Fruit fly (Drosophila melanogaster) whole organism, embryonic: ENCODE results near the gene inaF-B.

Experiments
- ATbp ChIP-seq: fragments of 200-800 bp; sonication (Bioruptor generic); optimal IDR thresholded peaks from 2 replicates; lab custom pipeline; 2017; ENCODE audit warnings: missing biosample characterization, mild to moderate bottlenecking, missing genetic modification characterization, missing genetic modification reagents
- Atf-2 ChIP-seq: fragments of 200-800 bp; sonication (Bioruptor generic); optimal IDR thresholded peaks from 2 replicates; lab custom pipeline; 2016; ENCODE audit warnings: missing biosample characterization, missing genetic modification characterization
- B-H1 ChIP-seq: fragments of 200-800 bp; sonication (Bioruptor generic); IDR thresholded peaks from 3 replicates; pipeline ENCODE4 v1.3.6; 2022; ENCODE audit warnings: missing biosample characterization, missing genetic modification characterization
- CG10321 ChIP-seq: fragments of 200-800 bp; sonication (Bioruptor generic); IDR thresholded peaks from 2 replicates; pipeline ENCODE4 v1.3.6; 2022; ENCODE audit warnings: missing biosample characterization, missing genetic modification characterization
- CG10959 ChIP-seq: fragments of 200-800 bp; sonication (Bioruptor generic); IDR thresholded peaks from 2 replicates; pipeline ENCODE4 v1.3.6; 2022; ENCODE audit warnings: missing biosample characterization, missing genetic modification characterization
- CG11456 ChIP-seq: fragments of 200-800 bp; sonication (Bioruptor generic); IDR thresholded peaks from 3 replicates; pipeline ENCODE4 v1.3.6; 2022; ENCODE audit warnings: missing biosample characterization, missing genetic modification characterization
- CG12071 ChIP-seq: fragments of 200-800 bp; sonication (Bioruptor generic); optimal IDR thresholded peaks from 3 replicates; lab custom pipeline; 2018; ENCODE audit warnings: missing biosample characterization, mild to moderate bottlenecking, missing genetic modification characterization
- CG12744 ChIP-seq: fragments of 200-800 bp; sonication (Bioruptor generic); optimal IDR thresholded peaks from 2 replicates; lab custom pipeline; 2016; ENCODE audit warnings: missing biosample characterization, missing genetic modification characterization
- CG13287 ChIP-seq: fragments of 200-800 bp; sonication (Bioruptor generic); IDR thresholded peaks from 2 replicates; pipeline ENCODE4 v1.3.6; 2022; ENCODE audit warnings: missing biosample characterization, missing genetic modification characterization; ENCODE audit not compliant: partially characterized antibody
- CG13424 ChIP-seq: fragments of 200-800 bp; sonication (Bioruptor generic); optimal IDR thresholded peaks from 2 replicates; lab custom pipeline; 2019; ENCODE audit warnings: missing biosample characterization, mild to moderate bottlenecking, missing genetic modification characterization, moderate library complexity
- CG14667 ChIP-seq: fragments of 200-800 bp; sonication (Bioruptor generic); IDR thresholded peaks from 2 replicates; pipeline ENCODE4 v1.3.6; 2022; ENCODE audit warnings: missing biosample characterization, missing genetic modification characterization
- CG14965 ChIP-seq: fragments of 200-800 bp; sonication (Bioruptor generic); optimal IDR thresholded peaks from 2 replicates; lab custom pipeline; 2016; ENCODE audit warnings: missing biosample characterization, missing genetic modification characterization, borderline replicate concordance
- CG1529 ChIP-seq: fragments of 200-800 bp; sonication (Bioruptor generic); optimal IDR thresholded peaks from 3 replicates; lab custom pipeline; 2018; ENCODE audit warnings: missing biosample characterization, missing genetic modification characterization
- CG17359 ChIP-seq: fragments of 200-800 bp; sonication (Bioruptor generic); optimal IDR thresholded peaks from 3 replicates; lab custom pipeline; 2018; ENCODE audit warnings: missing biosample characterization, mild to moderate bottlenecking, missing genetic modification characterization, moderate library complexity
- CG18011 ChIP-seq: fragments of 200-800 bp; sonication (Bioruptor generic); optimal IDR thresholded peaks from 2 replicates; lab custom pipeline; 2017; ENCODE audit warnings: missing biosample characterization, missing genetic modification characterization, mild to moderate bottlenecking, moderate library complexity, missing genotype
- CG1832 ChIP-seq: fragments of 200-800 bp; sonication (Bioruptor generic); optimal IDR thresholded peaks from 2 replicates; lab custom pipeline; 2017; ENCODE audit warnings: missing biosample characterization, mild to moderate bottlenecking, missing genetic modification characterization, inconsistent platforms
- CG3163 ChIP-seq: fragments of 200-800 bp; sonication (Bioruptor generic); optimal IDR thresholded peaks from 3 replicates; lab custom pipeline; 2016; ENCODE audit warnings: missing biosample characterization, missing genetic modification characterization
- CG32532 ChIP-seq: fragments of 200-800 bp; sonication (Bioruptor generic); IDR thresholded peaks from 2 replicates; pipeline ENCODE4 v1.3.6; 2022; ENCODE audit warnings: missing biosample characterization, missing genetic modification characterization
- CG4820 ChIP-seq: fragments of 200-800 bp; sonication (Bioruptor generic); optimal IDR thresholded peaks from 3 replicates; lab custom pipeline; 2016; ENCODE audit warnings: missing biosample characterization, missing genetic modification characterization
- CG4854 ChIP-seq: fragments of 200-800 bp; sonication (Bioruptor generic); optimal IDR thresholded peaks from 2 replicates; lab custom pipeline; 2016; ENCODE audit warnings: missing biosample characterization, missing genetic modification characterization, inconsistent platforms
- CG7357 ChIP-seq: fragments of 200-800 bp; sonication (Bioruptor generic); IDR thresholded peaks from 3 replicates; pipeline ENCODE4 v1.3.6; 2022; ENCODE audit warnings: missing biosample characterization, missing genetic modification characterization
- CG8281 ChIP-seq: fragments of 200-800 bp; sonication (Bioruptor generic); optimal IDR thresholded peaks from 2 replicates; lab custom pipeline; 2018; ENCODE audit warnings: missing biosample characterization, mild to moderate bottlenecking, missing genetic modification characterization, moderate library complexity
- Dip3 ChIP-seq: fragments of 200-800 bp; sonication (Bioruptor generic); optimal IDR thresholded peaks from 3 replicates; lab custom pipeline; 2016; ENCODE audit warnings: missing biosample characterization, missing genetic modification characterization
- Doc2 ChIP-seq: fragments of 200-800 bp; sonication (Bioruptor generic); IDR thresholded peaks from 2 replicates; pipeline ENCODE4 v1.3.6; 2022; ENCODE audit warnings: missing biosample characterization, missing genetic modification characterization
- H15 ChIP-seq: fragments of 200-800 bp; sonication (Bioruptor generic); IDR thresholded peaks from 3 replicates; pipeline ENCODE4 v1.3.6; 2022; ENCODE audit warnings: missing biosample characterization, missing genetic modification characterization
- HLHmδ ChIP-seq: fragments of 200-800 bp; sonication (Bioruptor generic); optimal IDR thresholded peaks from 2 replicates; lab custom pipeline; 2018; ENCODE audit warnings: missing biosample characterization, mild to moderate bottlenecking, missing genetic modification characterization, moderate library complexity
- Hey ChIP-seq: fragments of 200-800 bp; sonication (Bioruptor generic); optimal IDR thresholded peaks from 3 replicates; lab custom pipeline; 2018; ENCODE audit warnings: missing biosample characterization, mild to moderate bottlenecking, missing genetic modification characterization
- Kr ChIP-seq: fragments of 200-800 bp; sonication (Bioruptor generic); optimal IDR thresholded peaks from 2 replicates; lab custom pipeline; 2017; ENCODE audit warnings: missing biosample characterization, mild to moderate bottlenecking, missing genetic modification characterization
- Lim3 ChIP-seq: fragments of 200-800 bp; sonication (Bioruptor generic); IDR thresholded peaks from 2 replicates; pipeline ENCODE4 v1.3.6; 2022; ENCODE audit warnings: missing biosample characterization, missing genetic modification characterization
- MBD-R2 ChIP-seq: fragments of 200-800 bp; sonication (Bioruptor generic); IDR thresholded peaks from 2 replicates; pipeline ENCODE4 v1.3.6; 2022; ENCODE audit warnings: missing biosample characterization, missing genetic modification characterization
- Pdp1 ChIP-seq, 2 experiments: fragments of 200-800 bp; sonication (Bioruptor generic); optimal IDR thresholded peaks; 3 replicates each; lab custom pipeline; 2016; ENCODE audit warnings: missing biosample characterization in 2 of 2, missing genetic modification characterization in 2 of 2, mild to moderate bottlenecking in 1 of 2, moderate library complexity in 1 of 2
- Sin3A ChIP-seq: fragments of >200 bp; optimal IDR thresholded peaks from 2 replicates; lab custom pipeline; 2018
- Trl ChIP-seq, 3 experiments: fragments of >200 bp in 2 of 3; fragments of 200-800 bp in 1 of 3; sonication (Bioruptor generic) in 1 of 3; optimal IDR thresholded peaks; 2 replicates in 1 of 3; 3 replicates in 2 of 3; lab custom pipeline; 2016 to 2017; ENCODE audit warnings: missing biosample characterization in 1 of 3, missing genetic modification characterization in 1 of 3
- ci ChIP-seq: fragments of 200-800 bp; sonication (Bioruptor generic); IDR thresholded peaks from 3 replicates; pipeline ENCODE4 v1.3.6; 2022; ENCODE audit warnings: missing biosample characterization, missing genetic modification characterization
- dpn ChIP-seq, 2 experiments: fragments of 200-800 bp; sonication (Bioruptor generic); optimal IDR thresholded peaks; 3 replicates each; lab custom pipeline; 2016; ENCODE audit warnings: missing biosample characterization in 2 of 2, missing genetic modification characterization in 2 of 2
- eve ChIP-seq, 2 experiments: fragments of >200 bp; optimal IDR thresholded peaks; 2 replicates each; lab custom pipeline; 2017; ENCODE audit warnings: missing biosample characterization in 2 of 2, missing genetic modification characterization in 2 of 2
- ewg ChIP-seq: fragments of 200-800 bp; sonication (Bioruptor generic); optimal IDR thresholded peaks from 3 replicates; lab custom pipeline; 2017; ENCODE audit warnings: mild to moderate bottlenecking, missing biosample characterization, missing genetic modification reagents, missing genetic modification characterization
- exex ChIP-seq: fragments of 200-800 bp; sonication (Bioruptor generic); optimal IDR thresholded peaks from 4 replicates; lab custom pipeline; 2018; ENCODE audit warnings: missing biosample characterization, mild to moderate bottlenecking, missing genetic modification characterization, moderate library complexity
- fru ChIP-seq: fragments of >200 bp; optimal IDR thresholded peaks from 2 replicates; lab custom pipeline; 2017
- gsb ChIP-seq: fragments of 200-800 bp; sonication (Bioruptor generic); IDR thresholded peaks from 2 replicates; pipeline ENCODE4 v1.3.6; 2022; ENCODE audit warnings: missing biosample characterization, missing genetic modification characterization
- phol ChIP-seq: fragments of 200-800 bp; sonication (Bioruptor generic); optimal IDR thresholded peaks from 3 replicates; lab custom pipeline; 2018; ENCODE audit warnings: missing biosample characterization, mild to moderate bottlenecking, missing genetic modification characterization, moderate library complexity
- slou ChIP-seq: fragments of 200-800 bp; sonication (Bioruptor generic); optimal IDR thresholded peaks from 3 replicates; lab custom pipeline; 2016; ENCODE audit warnings: missing biosample characterization, missing genetic modification characterization
- sqz ChIP-seq: fragments of 200-800 bp; sonication (Bioruptor generic); optimal IDR thresholded peaks from 3 replicates; lab custom pipeline; 2018; ENCODE audit warnings: missing biosample characterization, mild to moderate bottlenecking, missing genetic modification characterization
- stwl ChIP-seq: fragments of 200-800 bp; sonication (Bioruptor generic); optimal IDR thresholded peaks from 3 replicates; lab custom pipeline; 2018; ENCODE audit warnings: missing biosample characterization, mild to moderate bottlenecking, missing genetic modification characterization, moderate library complexity
- tll ChIP-seq, 2 experiments: fragments of 200-800 bp in 1 of 2; fragments of >200 bp in 1 of 2; sonication (Bioruptor generic) in 1 of 2; optimal IDR thresholded peaks; 2 replicates each; lab custom pipeline; 2017 to 2019; ENCODE audit warnings: missing biosample characterization in 2 of 2, missing genetic modification characterization in 2 of 2, mild to moderate bottlenecking in 1 of 2, moderate library complexity in 1 of 2
- toy ChIP-seq: fragments of 200-800 bp; sonication (Bioruptor generic); IDR thresholded peaks from 2 replicates; pipeline ENCODE4 v1.3.6; 2022; ENCODE audit warnings: missing biosample characterization, missing genetic modification characterization
- ttk ChIP-seq: fragments of 200-800 bp; sonication (Bioruptor generic); IDR thresholded peaks from 2 replicates; pipeline ENCODE4 v2.1.2; 2022; ENCODE audit warnings: missing biosample characterization, missing genetic modification characterization
- tx ChIP-seq: fragments of 200-800 bp; sonication (Bioruptor generic); optimal IDR thresholded peaks from 2 replicates; lab custom pipeline; 2016; ENCODE audit warnings: missing biosample characterization, missing genetic modification characterization
- yki ChIP-seq: fragments of >200 bp; optimal IDR thresholded peaks from 3 replicates; lab custom pipeline; 2018

inaF-B gene

DNA sequence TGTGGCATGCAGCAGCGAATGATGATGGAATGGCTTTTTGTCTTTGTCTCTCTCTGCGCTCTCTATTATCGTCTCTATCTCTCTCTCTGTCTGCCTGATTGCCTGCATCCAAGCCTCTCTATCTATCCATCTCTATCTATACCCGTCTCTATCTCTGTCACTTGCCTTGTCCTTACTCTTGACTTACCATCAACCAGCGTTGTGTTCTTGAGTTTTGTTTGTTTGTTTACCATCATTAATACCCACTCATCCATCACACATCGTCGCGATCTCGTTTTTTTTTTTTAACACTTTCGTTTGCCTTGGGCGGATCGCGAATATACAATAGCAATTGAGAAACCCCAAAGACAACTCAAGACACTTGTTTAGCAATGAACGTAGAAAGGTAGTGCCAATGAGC is 42.9 kb downstream of the inaF-B start:
- TF ChIP-seq CG1832 (GFP tag; lab: Kevin White, UChicago): peak; percentile 53
- no peak for TF ChIP-seq CG4820 (GFP tag; lab: Kevin White, UChicago)
- TF ChIP-seq CG10959 (GFP tag; lab: Robert Waterston, UW): no peak
- TF ChIP-seq Trl (optimal IDR thresholded peaks at IDR 0.05; lab: Kevin White, UChicago): peak in 1 of 2 experiments; percentile 20
- TF ChIP-seq Trl (GFP tag; optimal IDR thresholded peaks at IDR 0.05; lab: Kevin White, UChicago): no peak
- TF ChIP-seq tll (GFP tag; optimal IDR thresholded peaks at IDR 0.05; lab: Kevin White, UChicago): peak in 1 of 2 experiments; percentile 6
- peak; percentile 47; the same call in 1 of the 2 replicates for TF ChIP-seq CG10321

DNA sequence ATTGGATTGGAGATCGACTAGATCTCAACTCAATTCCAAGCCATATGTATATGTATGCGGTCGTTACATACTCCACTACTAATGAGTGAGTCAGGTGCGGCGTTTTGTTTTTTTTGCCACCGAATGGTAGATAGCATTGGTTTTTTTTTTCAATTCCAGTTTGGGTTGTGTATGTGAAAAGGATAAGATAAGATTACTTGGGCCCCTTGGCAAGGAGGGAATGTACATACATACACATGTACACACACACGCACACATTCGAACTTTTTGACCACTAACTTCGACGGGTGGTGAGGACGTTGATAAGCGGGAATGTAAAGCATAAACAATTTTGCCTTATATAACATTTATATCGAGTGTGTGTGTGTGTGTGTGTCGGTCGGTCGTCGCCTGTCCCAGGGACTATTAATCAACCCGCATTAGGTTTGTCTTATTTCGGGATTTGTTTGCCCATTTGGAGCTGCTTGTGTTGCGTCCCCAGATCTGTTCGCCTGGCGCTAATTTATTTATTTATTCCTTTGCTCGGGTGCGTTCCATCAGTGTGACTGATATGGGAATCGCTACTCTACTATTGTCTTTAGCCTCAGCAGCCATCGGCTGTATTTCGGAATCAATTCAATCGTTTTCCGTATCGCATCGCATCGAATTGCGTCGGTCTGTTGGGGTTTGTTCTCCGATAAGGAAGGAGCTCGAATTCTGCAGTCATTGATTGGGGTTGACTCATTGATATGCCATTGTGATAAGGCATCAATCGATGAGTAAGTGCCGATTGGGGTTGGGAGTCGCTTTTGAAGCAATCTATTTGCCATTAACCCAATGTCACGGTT is 44.7 kb downstream of the inaF-B start:
- TF ChIP-seq ATbp (no peak), ewg (GFP tag; lab: Kevin White, UChicago) (no peak), yki (lab: Kevin White, UChicago) (no peak), stwl (no peak), tx (no peak), ttk (no peak), toy (GFP tag; lab: Robert Waterston, UW) (no peak), H15 (no peak), CG17359 (tag; lab: Kevin White, UChicago) (no peak), CG8281 (tag; lab: Kevin White, UChicago) (no peak), gsb (GFP tag; lab: Robert Waterston, UW) (no peak), Lim3 (GFP tag; lab: Robert Waterston, UW) (no peak), dpn (GFP tag; optimal IDR thresholded peaks at IDR 0.05; lab: Kevin White, UChicago) (no peak), Dip3 (GFP tag; lab: Kevin White, UChicago) (no peak), CG12071 (GFP tag; lab: Kevin White, UChicago) (no peak), CG32532 (GFP tag; lab: Robert Waterston, UW) (no peak), CG14667 (GFP tag; lab: Robert Waterston, UW) (no peak), CG12744 (GFP tag; lab: Kevin White, UChicago) (no peak), eve (GFP tag; optimal IDR thresholded peaks at IDR 0.05; lab: Kevin White, UChicago) (no peak), Atf-2 (GFP tag; lab: Kevin White, UChicago) (no peak), B-H1 (no peak), slou (GFP tag; lab: Kevin White, UChicago) (no peak), Hey (tag; lab: Kevin White, UChicago) (peak; percentile 2), CG7357 (no peak), CG3163 (GFP tag; lab: Kevin White, UChicago) (no peak), Pdp1 (GFP tag; optimal IDR thresholded peaks at IDR 0.05; lab: Kevin White, UChicago) (peak in 1 of 2 experiments; percentile 87), HLHmδ (GFP tag; lab: Kevin White, UChicago) (no peak), fru (lab: Kevin White, UChicago) (no peak), CG4854 (GFP tag; lab: Kevin White, UChicago) (no peak), Sin3A (lab: Kevin White, UChicago) (no peak), CG1529 (GFP tag; lab: Kevin White, UChicago) (no peak), CG14965 (GFP tag; lab: Kevin White, UChicago) (no peak), sqz (GFP tag; lab: Kevin White, UChicago) (peak; percentile 61), ci (GFP tag; lab: Robert Waterston, UW) (no peak), CG13424 (no peak), Kr (GFP tag; lab: Kevin White, UChicago) (no peak), CG18011 (GFP tag; lab: Kevin White, UChicago) (no peak), phol (tag; lab: Kevin White, UChicago) (no peak), Doc2 (GFP tag; lab: Robert Waterston, UW) (no peak), exex (tag; lab: Kevin White, UChicago) (peak; percentile 40), CG11456 (no peak), MBD-R2 (no peak), CG13287 (no peak)
